Worm (Caenorhabditis elegans): ENCODE data around the gene tbc-16.

DNA sequence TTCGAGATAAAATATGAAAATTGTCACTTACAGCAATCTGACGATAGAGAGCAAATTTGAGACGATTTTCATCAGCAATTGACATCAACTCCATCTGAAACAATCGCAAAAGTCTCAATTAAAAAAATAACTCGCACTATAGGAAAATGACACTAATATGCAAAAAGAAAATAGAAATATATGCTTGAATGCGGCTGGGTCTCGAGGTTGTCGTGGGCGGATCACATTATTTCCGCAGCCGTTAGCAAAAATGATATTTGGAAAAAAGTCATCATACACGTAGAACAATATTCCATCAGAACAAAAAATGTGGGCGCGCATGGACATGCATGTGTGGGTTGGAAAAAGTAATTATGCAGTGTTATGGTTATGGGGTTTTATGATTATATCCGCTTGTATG is 20.1 kb downstream of the tbc-16 start, which contains the start of gene Y23B4A.1:
- TF ChIP-seq ama-1 (optimal IDR thresholded peaks at IDR 0.05) (no peak), sea-1 (GFP tag; conservative IDR thresholded peaks at IDR 0.05) (no peak), hmg-4 (GFP tag; optimal IDR thresholded peaks at IDR 0.05) (no peak), tbx-11 (GFP tag; IDR thresholded peaks at IDR 0.05) (no peak), F13C5.2 (tag; optimal IDR thresholded peaks at IDR 0.05) (no peak), hmbx-1 (tag; optimal IDR thresholded peaks at IDR 0.05) (no peak), ceh-36 (tag; optimal IDR thresholded peaks at IDR 0.05) (no peak), aly-1 (tag; optimal IDR thresholded peaks at IDR 0.05) (no peak), tra-4 (tag; optimal IDR thresholded peaks at IDR 0.05) (no peak), flt-1 (GFP tag; IDR thresholded peaks at IDR 0.05) (no peak), ceh-13 (GFP tag; optimal IDR thresholded peaks at IDR 0.05) (no peak), pes-1 (GFP tag; IDR thresholded peaks at IDR 0.05) (no peak), ets-7 (tag; optimal IDR thresholded peaks at IDR 0.05) (no peak)

Data from whole organism, early embryonic.